Worm (Caenorhabditis elegans) whole organism, L3 larva: Measurements from ENCODE around the gene tap-1.

Experiments used
- ZK546.5 ChIP-seq: sonication (generic microtip); optimal IDR thresholded peaks from 2 replicates; lab custom pipeline; 2017; ENCODE audit warnings: missing biosample characterization, missing genetic modification characterization
- aly-2 ChIP-seq: fragments of 150-350 bp; optimal IDR thresholded peaks from 2 replicates; lab custom pipeline; 2014; ENCODE audit warnings: missing biosample characterization, missing genetic modification characterization
- ceh-16 ChIP-seq: sonication (generic microtip); optimal IDR thresholded peaks from 2 replicates; lab custom pipeline; 2017; ENCODE audit warnings: missing biosample characterization, missing genetic modification characterization
- ceh-28 ChIP-seq: fragments of 150-350 bp; optimal IDR thresholded peaks from 2 replicates; lab custom pipeline; 2014; ENCODE audit warnings: missing biosample characterization, missing genetic modification reagents, missing genetic modification characterization
- ceh-82 ChIP-seq: fragments of 150-350 bp; optimal IDR thresholded peaks from 2 replicates; lab custom pipeline; 2014; ENCODE audit warnings: missing biosample characterization, missing genetic modification characterization
- ceh-9 ChIP-seq: sonication (generic microtip); optimal IDR thresholded peaks from 2 replicates; lab custom pipeline; 2018; ENCODE audit warnings: missing biosample characterization, missing genetic modification characterization
- daf-12 ChIP-seq: fragments of 150-350 bp; optimal IDR thresholded peaks from 2 replicates; lab custom pipeline; 2014; ENCODE audit warnings: missing biosample characterization, missing genetic modification reagents, missing genetic modification characterization
- egl-27 ChIP-seq: sonication (generic microtip); optimal IDR thresholded peaks from 4 replicates; lab custom pipeline; 2017; ENCODE audit warnings: missing biosample characterization, missing genetic modification reagents, missing genetic modification characterization
- egl-5 ChIP-seq: fragments of 150-350 bp; optimal IDR thresholded peaks from 2 replicates; lab custom pipeline; 2017; ENCODE audit warnings: missing biosample characterization, missing genetic modification reagents, missing genetic modification characterization, inconsistent platforms
- elt-2 ChIP-seq: sonication (generic microtip); optimal IDR thresholded peaks from 2 replicates; lab custom pipeline; 2016; ENCODE audit warnings: missing genetic modification reagents, mild to moderate bottlenecking, missing genetic modification characterization, missing compliant biosample characterization
- elt-3 ChIP-seq, 3 experiments: fragments of 150-350 bp in 1 of 3; sonication (generic microtip) in 2 of 3; optimal IDR thresholded peaks; 2 replicates in 2 of 3; 4 replicates in 1 of 3; lab custom pipeline; 2014 to 2017; ENCODE audit warnings: missing biosample characterization in 3 of 3, missing genetic modification characterization in 3 of 3
- eor-1 ChIP-seq, 2 experiments: fragments of 150-350 bp; optimal IDR thresholded peaks; 2 replicates each; lab custom pipeline; 2014 to 2018; ENCODE audit warnings: missing biosample characterization in 2 of 2, missing genetic modification characterization in 2 of 2
- fkh-10 ChIP-seq: sonication (generic microtip); optimal IDR thresholded peaks from 2 replicates; lab custom pipeline; 2017; ENCODE audit warnings: missing biosample characterization, missing genetic modification reagents, missing genetic modification characterization
- fos-1 ChIP-seq: fragments of 150-350 bp; optimal IDR thresholded peaks from 2 replicates; lab custom pipeline; 2014; ENCODE audit warnings: missing biosample characterization, missing genetic modification characterization
- hmg-11 ChIP-seq: sonication (generic microtip); optimal IDR thresholded peaks from 2 replicates; lab custom pipeline; 2016; ENCODE audit warnings: missing genetic modification characterization, missing compliant biosample characterization
- jun-1 ChIP-seq: fragments of 150-350 bp; optimal IDR thresholded peaks from 2 replicates; lab custom pipeline; 2014; ENCODE audit warnings: missing biosample characterization, missing genetic modification reagents, missing genetic modification characterization
- lin-15B ChIP-seq: fragments of 150-350 bp; optimal IDR thresholded peaks from 2 replicates; lab custom pipeline; 2014; ENCODE audit warnings: missing biosample characterization, missing genetic modification characterization
- lin-39 ChIP-seq: fragments of 150-350 bp; optimal IDR thresholded peaks from 2 replicates; lab custom pipeline; 2018; ENCODE audit warnings: missing biosample characterization, missing genetic modification reagents, missing genetic modification characterization
- mdl-1 ChIP-seq: fragments of 150-350 bp; optimal IDR thresholded peaks from 2 replicates; lab custom pipeline; 2014; ENCODE audit warnings: missing biosample characterization, missing genetic modification characterization
- nfya-1 ChIP-seq: sonication (generic microtip); optimal IDR thresholded peaks from 2 replicates; lab custom pipeline; 2017; ENCODE audit warnings: missing genetic modification characterization, mild to moderate bottlenecking, missing compliant biosample characterization, antibody characterized with exemption, moderate library complexity; ENCODE audit not compliant: insufficient read depth
- nhr-12 ChIP-seq: fragments of 150-350 bp; optimal IDR thresholded peaks from 2 replicates; lab custom pipeline; 2014; ENCODE audit warnings: missing biosample characterization, missing genetic modification characterization
- nhr-23 ChIP-seq: fragments of 150-350 bp; optimal IDR thresholded peaks from 2 replicates; lab custom pipeline; 2014; ENCODE audit warnings: missing biosample characterization, missing genetic modification reagents, missing genetic modification characterization
- nhr-237 ChIP-seq: fragments of 150-350 bp; optimal IDR thresholded peaks from 2 replicates; lab custom pipeline; 2014; ENCODE audit warnings: missing biosample characterization, missing genetic modification characterization
- nhr-25 ChIP-seq: sonication (generic microtip); optimal IDR thresholded peaks from 2 replicates; lab custom pipeline; 2017; ENCODE audit warnings: missing biosample characterization, missing genetic modification characterization
- nhr-67 ChIP-seq: fragments of 150-350 bp; optimal IDR thresholded peaks from 2 replicates; lab custom pipeline; 2014; ENCODE audit warnings: missing biosample characterization, missing genetic modification characterization
- nhr-76 ChIP-seq: fragments of 150-350 bp; sonication (generic microtip); optimal IDR thresholded peaks from 5 replicates; lab custom pipeline; 2014; ENCODE audit warnings: missing biosample characterization, missing genetic modification characterization
- nhr-77 ChIP-seq: fragments of 150-350 bp; optimal IDR thresholded peaks from 2 replicates; lab custom pipeline; 2014; ENCODE audit warnings: missing biosample characterization, missing genetic modification characterization
- pha-4 ChIP-seq: fragments of 150-350 bp; optimal IDR thresholded peaks from 2 replicates; lab custom pipeline; 2014; ENCODE audit warnings: missing biosample characterization, missing genetic modification reagents, missing genetic modification characterization
- pqm-1 ChIP-seq: fragments of 150-350 bp; optimal IDR thresholded peaks from 2 replicates; lab custom pipeline; 2017; ENCODE audit warnings: missing biosample characterization, missing genetic modification characterization, inconsistent platforms
- sea-2 ChIP-seq: fragments of 150-350 bp; sonication (generic microtip); optimal IDR thresholded peaks from 4 replicates; lab custom pipeline; 2014; ENCODE audit warnings: missing biosample characterization, missing genetic modification reagents, missing genetic modification characterization
- skn-1 ChIP-seq: fragments of 150-350 bp; optimal IDR thresholded peaks from 2 replicates; lab custom pipeline; 2014; ENCODE audit warnings: missing biosample characterization, missing genetic modification characterization
- snpc-4 ChIP-seq: fragments of 150-350 bp; optimal IDR thresholded peaks from 2 replicates; lab custom pipeline; 2014; ENCODE audit warnings: missing biosample characterization, missing genetic modification characterization
- tbx-2 ChIP-seq: sonication (generic microtip); optimal IDR thresholded peaks from 2 replicates; lab custom pipeline; 2016; ENCODE audit warnings: mild to moderate bottlenecking, missing genetic modification characterization, missing compliant biosample characterization
- unc-39 ChIP-seq: sonication (generic microtip); optimal IDR thresholded peaks from 4 replicates; lab custom pipeline; 2017; ENCODE audit warnings: missing biosample characterization, missing genetic modification characterization
- ztf-11 ChIP-seq: fragments of 150-350 bp; optimal IDR thresholded peaks from 2 replicates; lab custom pipeline; 2014; ENCODE audit warnings: missing biosample characterization, missing genetic modification characterization
- ztf-4 ChIP-seq: fragments of 150-350 bp; optimal IDR thresholded peaks from 2 replicates; lab custom pipeline; 2014; ENCODE audit warnings: missing biosample characterization, missing genetic modification characterization

The tap-1 gene

ce11 chrX:14589051-14589736 lies at the start of gene tap-1, which contains the start of gene C44H4.4:
Gene tap-1 (plus strand): TSS chrX:14589624.
Gene C44H4.4 (minus strand): TSS chrX:14589101.
- peak; percentile 51 for TF ChIP-seq lin-39 (tag; lab: Kevin White, UChicago)
- peak; percentile 42 for TF ChIP-seq lin-15B (tag; lab: Kevin White, UChicago)
- TF ChIP-seq egl-27 = no peak
- peak; percentile 51 for TF ChIP-seq hmg-11 (tag; lab: Kevin White, UChicago)
- TF ChIP-seq skn-1 = no peak
- TF ChIP-seq ztf-4 = no peak
- TF ChIP-seq daf-12 = no peak
- no peak for TF ChIP-seq nhr-77 (tag; lab: Kevin White, UChicago)
- peak; percentile 15 for TF ChIP-seq egl-5
- peak; percentile 11 for TF ChIP-seq nhr-25
- TF ChIP-seq elt-3 (tag; optimal IDR thresholded peaks at IDR 0.05; lab: Kevin White, UChicago) = no peak
- TF ChIP-seq nfya-1 (tag; lab: Kevin White, UChicago) = no peak
- TF ChIP-seq fos-1 (tag; lab: Kevin White, UChicago) = no peak
- TF ChIP-seq snpc-4 (tag; lab: Kevin White, UChicago) = no peak
- TF ChIP-seq pha-4 (tag; lab: Kevin White, UChicago) = peak; percentile 10
- TF ChIP-seq pqm-1 (tag; lab: Kevin White, UChicago) = peak; percentile 5
- TF ChIP-seq eor-1 (tag; optimal IDR thresholded peaks at IDR 0.05; lab: Kevin White, UChicago) = no peak
- no peak for TF ChIP-seq nhr-67 (tag; lab: Kevin White, UChicago)
- no peak for TF ChIP-seq mdl-1
- peak; percentile 59 for TF ChIP-seq elt-2

DNA sequence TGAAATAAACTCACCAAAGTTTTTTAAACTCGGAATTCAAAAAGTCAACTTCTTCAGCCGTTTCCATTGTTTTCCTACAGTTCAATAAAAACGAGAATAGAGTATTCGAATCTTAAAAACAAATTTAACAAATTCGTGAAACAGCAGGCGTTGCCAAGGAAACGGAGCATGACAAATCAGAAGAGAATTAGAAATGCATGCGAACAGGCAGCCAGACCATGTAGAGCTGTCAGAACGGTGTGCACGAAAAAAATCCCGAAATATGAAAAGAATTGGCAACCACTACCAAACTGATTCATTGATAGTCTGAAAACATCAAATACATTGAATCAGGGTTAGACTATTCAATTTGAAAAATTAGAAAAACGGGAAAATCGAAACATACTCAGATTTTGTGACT lies 47.4 kb upstream of the tap-1 start, which contains the start of gene fbxa-81:
TSS of gene fbxa-81 (minus strand) at position 101 of the 400 bp plus-strand sequence.
- TF ChIP-seq ceh-82 (tag; lab: Kevin White, UChicago) = no peak
- TF ChIP-seq hmg-11 (tag; lab: Kevin White, UChicago) = no peak
- no peak for TF ChIP-seq elt-2
- no peak for TF ChIP-seq ztf-11 (tag; lab: Kevin White, UChicago)
- TF ChIP-seq ceh-9 (tag; lab: Kevin White, UChicago) = no peak
- no peak for TF ChIP-seq pqm-1 (tag; lab: Kevin White, UChicago)
- no peak for TF ChIP-seq elt-3 (tag; optimal IDR thresholded peaks at IDR 0.05; lab: Kevin White, UChicago)
- no peak for TF ChIP-seq unc-39 (tag; lab: Kevin White, UChicago)

DNA sequence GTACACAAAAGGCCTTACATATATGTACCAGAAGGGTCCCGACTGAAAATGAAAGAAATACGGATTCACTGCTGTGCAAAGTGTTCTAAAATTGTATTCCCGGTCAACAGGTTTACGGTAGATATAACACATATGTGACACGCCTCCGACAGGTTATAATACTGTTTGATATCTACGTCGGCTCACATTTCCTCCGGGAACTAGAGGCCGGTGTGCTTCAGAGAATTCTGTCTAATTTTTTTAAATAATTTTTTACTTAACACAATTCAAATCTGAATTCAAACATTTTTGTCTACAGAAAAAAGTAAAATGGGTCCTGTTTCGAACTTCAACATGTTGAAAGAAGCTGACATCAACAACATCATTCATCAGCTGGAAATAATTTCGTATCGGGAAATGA lies 46.2 kb upstream of the tap-1 start, which contains the start of gene T24C2.3:
TSS of gene T24C2.3 (plus strand) at position 301 of the 400 bp plus-strand sequence.
- TF ChIP-seq ZK546.5 (tag; lab: Kevin White, UChicago) = no peak
- TF ChIP-seq ztf-4 = no peak
- no peak for TF ChIP-seq hmg-11 (tag; lab: Kevin White, UChicago)
- no peak for TF ChIP-seq nhr-23 (tag; lab: Kevin White, UChicago)
- TF ChIP-seq snpc-4 (tag; lab: Kevin White, UChicago) = no peak
- no peak for TF ChIP-seq nhr-12
- TF ChIP-seq jun-1 (tag; lab: Kevin White, UChicago) = no peak

ce11 chrX:14545543-14545942 lies 43.9 kb upstream of the tap-1 start, which contains the start of gene enri-2:
Gene enri-2 (plus strand): TSS chrX:14545843.
- TF ChIP-seq nhr-76 (tag; lab: Kevin White, UChicago) (no peak), fkh-10 (GFP tag; lab: Kevin White, UChicago) (no peak), ztf-11 (tag; lab: Kevin White, UChicago) (no peak), nhr-12 (no peak), ceh-28 (tag; lab: Kevin White, UChicago) (no peak), nhr-237 (tag; lab: Kevin White, UChicago) (no peak), nhr-77 (tag; lab: Kevin White, UChicago) (no peak), elt-3 (tag; optimal IDR thresholded peaks at IDR 0.05; lab: Kevin White, UChicago) (no peak), sea-2 (no peak), aly-2 (tag; lab: Kevin White, UChicago) (no peak), tbx-2 (no peak), nhr-67 (tag; lab: Kevin White, UChicago) (no peak), ceh-16 (tag; lab: Kevin White, UChicago) (no peak), pqm-1 (tag; lab: Kevin White, UChicago) (no peak), snpc-4 (tag; lab: Kevin White, UChicago) (no peak), ceh-9 (tag; lab: Kevin White, UChicago) (no peak), lin-39 (tag; lab: Kevin White, UChicago) (no peak)
- TF ChIP-seq, all 47 proteins: peak for 0
